Worm (Caenorhabditis elegans) whole organism, L2 larva: ENCODE results near the gene popl-5.

Source experiments
- ceh-16 ChIP-seq: fragments of 150-350 bp; optimal IDR thresholded peaks from 2 replicates; lab custom pipeline; 2014; ENCODE audit warnings: missing biosample characterization, missing genetic modification characterization
- egl-27 ChIP-seq: sonication (generic microtip); optimal IDR thresholded peaks from 3 replicates; lab custom pipeline; 2017; ENCODE audit warnings: missing biosample characterization, missing genetic modification reagents, missing genetic modification characterization
- nhr-12 ChIP-seq: fragments of 150-350 bp; optimal IDR thresholded peaks from 2 replicates; lab custom pipeline; 2014; ENCODE audit warnings: missing biosample characterization, missing genetic modification characterization
- nhr-77 ChIP-seq: fragments of 150-350 bp; optimal IDR thresholded peaks from 2 replicates; lab custom pipeline; 2014; ENCODE audit warnings: missing biosample characterization, missing genetic modification characterization
- unc-55 ChIP-seq: fragments of 150-350 bp; sonication (generic microtip); optimal IDR thresholded peaks from 3 replicates; lab custom pipeline; 2014; ENCODE audit warnings: missing biosample characterization, missing genetic modification reagents, missing genetic modification characterization
- ztf-11 ChIP-seq: sonication (generic microtip); optimal IDR thresholded peaks from 2 replicates; lab custom pipeline; 2017; ENCODE audit warnings: missing biosample characterization, missing genetic modification characterization

DNA sequence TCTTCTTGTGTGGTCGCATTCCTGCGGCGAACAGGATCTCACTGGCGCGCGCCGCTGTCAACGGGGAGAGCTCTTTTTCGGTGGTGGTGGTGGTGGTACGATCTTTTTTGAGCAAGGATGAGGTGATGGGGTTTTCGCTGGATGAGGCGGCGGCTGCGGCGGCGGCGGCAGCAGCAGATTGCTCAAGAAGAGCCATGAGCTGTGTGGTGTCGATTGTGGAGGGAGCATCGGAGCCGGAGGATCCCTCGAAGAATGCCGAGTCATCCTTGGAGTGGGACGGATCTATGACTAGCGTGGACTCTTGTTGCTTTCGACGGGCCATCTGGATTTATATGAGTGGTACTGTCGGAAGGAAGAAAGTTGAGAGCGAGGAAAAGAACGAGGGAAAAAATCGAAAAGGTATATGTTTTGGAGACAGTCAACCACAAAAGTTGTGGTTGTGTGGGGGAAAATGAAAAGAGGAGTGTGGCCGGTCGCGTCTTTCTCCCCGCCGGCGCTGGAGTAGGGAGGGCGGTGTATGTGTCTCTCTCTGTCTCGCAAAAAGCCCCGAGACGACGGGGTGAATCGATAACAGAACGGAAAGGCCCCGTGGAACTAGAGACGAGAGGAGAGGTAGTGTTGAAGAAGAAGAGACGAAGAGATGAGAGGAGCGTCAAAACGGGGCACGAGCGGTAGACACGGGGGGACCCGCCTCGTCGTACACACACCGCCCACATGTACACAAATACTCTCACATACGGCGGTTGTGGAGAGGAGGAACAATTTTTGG is 20.5 kb downstream of the popl-5 start:
- no peak for TF ChIP-seq ceh-16 (tag; lab: Kevin White, UChicago)
- TF ChIP-seq nhr-77 (tag; lab: Kevin White, UChicago): no peak
- no peak for TF ChIP-seq unc-55
- TF ChIP-seq nhr-12 (tag; lab: Kevin White, UChicago): no peak
- no peak for TF ChIP-seq ztf-11 (tag; lab: Kevin White, UChicago)
- no peak for TF ChIP-seq egl-27 (tag; lab: Kevin White, UChicago)
